Worm (Caenorhabditis elegans) whole organism, mixed stage, embryonic: ENCODE data around the gene Y25C1A.6.

Experiments used
- M03D4.4 ChIP-seq: sonication (generic microtip); optimal IDR thresholded peaks from 2 replicates; lab custom pipeline; 2017; ENCODE audit warnings: mild to moderate bottlenecking, missing genetic modification characterization, missing compliant biosample characterization
- blmp-1 ChIP-seq: fragments of 150-350 bp; optimal IDR thresholded peaks from 2 replicates; lab custom pipeline; 2014; ENCODE audit warnings: missing biosample characterization, missing genetic modification characterization
- ceh-43 ChIP-seq: fragments of 200-800 bp; sonication (Bioruptor generic); optimal IDR thresholded peaks from 2 replicates; lab custom pipeline; 2018; ENCODE audit warnings: mild to moderate bottlenecking, missing genetic modification characterization, moderate library complexity, missing compliant biosample characterization
- elt-1 ChIP-seq: sonication (generic microtip); optimal IDR thresholded peaks from 2 replicates; lab custom pipeline; 2017; ENCODE audit warnings: missing genetic modification characterization, mild to moderate bottlenecking, missing compliant biosample characterization, antibody characterized with exemption, moderate library complexity, borderline replicate concordance; ENCODE audit not compliant: insufficient read depth
- elt-3 ChIP-seq: fragments of 150-350 bp; optimal IDR thresholded peaks from 2 replicates; lab custom pipeline; 2014; ENCODE audit warnings: missing biosample characterization, missing genetic modification characterization
- hlh-1 ChIP-seq: fragments of 150-350 bp; optimal IDR thresholded peaks from 2 replicates; lab custom pipeline; 2014; ENCODE audit warnings: missing biosample characterization, missing genetic modification reagents, missing genetic modification characterization
- lin-32 ChIP-seq: fragments of 200-800 bp; sonication (Bioruptor generic); optimal IDR thresholded peaks from 2 replicates; lab custom pipeline; 2018; ENCODE audit warnings: mild to moderate bottlenecking, missing genetic modification characterization, missing compliant biosample characterization
- lsy-2 ChIP-seq: fragments of 150-350 bp; optimal IDR thresholded peaks from 2 replicates; lab custom pipeline; 2014; ENCODE audit warnings: missing biosample characterization, missing genetic modification characterization
- mep-1 ChIP-seq: fragments of 150-350 bp; optimal IDR thresholded peaks from 2 replicates; lab custom pipeline; 2017; ENCODE audit warnings: missing biosample characterization, missing genetic modification reagents, missing genetic modification characterization, inconsistent platforms
- nhr-12 ChIP-seq: fragments of 150-350 bp; optimal IDR thresholded peaks from 2 replicates; lab custom pipeline; 2014; ENCODE audit warnings: missing biosample characterization, missing genetic modification characterization
- nhr-237 ChIP-seq: fragments of 150-350 bp; optimal IDR thresholded peaks from 2 replicates; lab custom pipeline; 2014; ENCODE audit warnings: missing biosample characterization, missing genetic modification characterization
- pha-4 ChIP-seq: fragments of 150-350 bp; optimal IDR thresholded peaks from 2 replicates; lab custom pipeline; 2018; ENCODE audit warnings: missing biosample characterization, missing genetic modification reagents, missing genetic modification characterization
- unc-39 ChIP-seq: fragments of 150-350 bp; optimal IDR thresholded peaks from 2 replicates; lab custom pipeline; 2014; ENCODE audit warnings: missing biosample characterization, missing genetic modification characterization
- unc-62 ChIP-seq: fragments of 150-350 bp; optimal IDR thresholded peaks from 2 replicates; lab custom pipeline; 2014; ENCODE audit warnings: missing biosample characterization, missing genetic modification reagents, missing genetic modification characterization

DNA sequence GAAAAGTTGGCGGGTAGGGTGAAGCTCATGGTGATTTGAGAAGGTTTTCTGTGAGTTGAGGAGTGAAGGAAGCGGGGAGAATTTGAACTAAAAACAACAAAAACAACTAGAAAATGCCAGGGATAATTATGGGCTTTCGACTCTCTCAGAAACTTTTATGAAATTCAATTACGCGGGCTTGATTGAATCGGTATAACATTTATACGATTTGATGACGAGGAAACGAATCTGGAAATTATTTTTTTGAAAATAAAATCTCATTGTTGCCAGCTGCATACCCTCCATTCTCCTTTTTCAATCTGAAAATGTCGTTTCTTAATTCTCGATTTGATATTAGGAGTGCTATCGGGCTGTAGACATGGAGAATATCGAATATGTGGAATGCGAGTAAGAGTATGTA, 30.4 kb downstream of the Y25C1A.6 start, which contains the start of gene srg-21:
- TF ChIP-seq hlh-1 (tag; lab: Kevin White, UChicago) (no peak), pha-4 (tag; lab: Kevin White, UChicago) (no peak), mep-1 (tag; lab: Kevin White, UChicago) (no peak), unc-39 (no peak), nhr-237 (tag; lab: Kevin White, UChicago) (no peak), unc-62 (GFP tag; lab: Kevin White, UChicago) (no peak), lin-32 (GFP tag; lab: Kevin White, UChicago) (no peak), ceh-43 (GFP tag; lab: Kevin White, UChicago) (no peak), blmp-1 (tag; lab: Kevin White, UChicago) (no peak), elt-1 (tag; lab: Kevin White, UChicago) (no peak), lsy-2 (tag; lab: Kevin White, UChicago) (no peak), M03D4.4 (tag; lab: Kevin White, UChicago) (no peak), nhr-12 (tag; lab: Kevin White, UChicago) (no peak), elt-3 (tag; lab: Kevin White, UChicago) (no peak)
